Worm (Caenorhabditis elegans): ENCODE data around the gene ZK131.11.

Gene ZK131.11

DNA sequence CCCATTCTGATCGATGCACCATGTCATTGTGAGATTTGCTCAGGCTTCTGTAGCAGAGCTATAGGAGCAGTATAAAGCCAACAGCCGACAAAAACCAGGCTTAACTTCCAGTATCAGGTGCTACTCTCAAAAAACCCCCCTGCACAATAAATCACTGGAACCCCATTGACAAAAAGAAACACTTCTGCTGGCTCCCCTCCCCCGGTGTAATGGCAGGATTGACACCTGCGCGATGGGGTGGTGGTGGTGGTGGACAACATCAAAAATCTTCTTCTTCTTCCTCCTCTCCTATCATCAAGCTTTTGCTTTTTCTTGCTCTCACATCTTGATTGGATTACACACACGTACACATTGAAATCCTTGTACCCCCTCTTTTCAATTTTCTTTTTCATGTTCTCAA lies 2.3 kb upstream of the ZK131.11 start:
- TF ChIP-seq peb-1 (tag; optimal IDR thresholded peaks at IDR 0.05), result no peak

- no peak for TF ChIP-seq C34F6.9 (tag; optimal IDR thresholded peaks at IDR 0.05)
These were observed 3.1 kb downstream of the ZK131.11 start for ce11 chrII:13795160-13795559.

DNA sequence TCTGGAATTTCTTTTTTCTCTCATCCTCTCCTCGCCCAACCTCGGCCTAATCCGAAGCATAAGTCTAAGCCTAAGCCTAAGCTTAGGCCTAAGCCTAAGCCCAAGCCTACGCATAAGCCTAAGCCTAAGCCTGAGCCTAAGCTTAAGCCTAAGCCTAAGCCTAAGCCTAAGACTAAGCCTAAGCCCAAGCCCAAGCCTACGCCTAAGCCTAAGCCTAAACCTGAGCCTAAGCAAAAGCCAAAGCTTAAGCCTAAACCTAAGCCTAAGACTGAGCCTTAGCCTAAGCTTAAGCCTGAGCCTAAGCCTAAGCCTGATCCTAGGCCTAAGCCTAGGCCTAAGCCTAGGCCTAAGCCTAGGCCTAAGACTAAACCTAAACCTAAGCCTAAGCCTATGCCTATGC lies 4.3 kb downstream of the ZK131.11 start:
- no peak for TF ChIP-seq R02D3.7 (tag; optimal IDR thresholded peaks at IDR 0.05)
- no peak for TF ChIP-seq mbf-1 (tag; optimal IDR thresholded peaks at IDR 0.05)
- no peak for TF ChIP-seq unc-62 (GFP tag; optimal IDR thresholded peaks at IDR 0.05)
- no peak for TF ChIP-seq ztf-11 (tag; optimal IDR thresholded peaks at IDR 0.05)
- TF ChIP-seq unc-55 (GFP tag; optimal IDR thresholded peaks at IDR 0.05), result no peak
- no peak for TF ChIP-seq C34F6.9 (tag; optimal IDR thresholded peaks at IDR 0.05)
- TF ChIP-seq ceh-16 (tag; optimal IDR thresholded peaks at IDR 0.05), result no peak

DNA sequence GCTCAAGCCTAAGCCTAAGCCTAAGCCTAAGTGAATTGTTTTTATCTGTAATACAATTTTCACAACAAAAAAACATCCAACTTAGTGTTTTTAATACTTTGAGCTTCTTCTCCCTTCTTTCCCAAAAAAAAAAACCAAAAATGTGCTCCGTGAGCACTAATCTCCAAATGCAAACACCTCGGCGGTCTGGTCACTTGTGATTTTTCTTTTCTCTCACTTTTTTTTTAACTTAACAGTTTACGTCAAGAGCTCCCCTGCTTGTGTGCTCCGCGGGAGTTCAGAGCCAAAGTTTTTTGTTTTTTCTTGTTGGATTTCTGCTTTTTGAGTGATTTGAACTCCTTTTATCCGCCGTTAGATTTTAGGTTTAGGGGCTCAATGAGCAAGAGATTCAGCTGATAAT lies 14.2 kb downstream of the ZK131.11 start:
- TF ChIP-seq F13H6.1 (tag; optimal IDR thresholded peaks at IDR 0.05) (no peak), nhr-129 (tag; optimal IDR thresholded peaks at IDR 0.05) (no peak), elt-1 (tag; optimal IDR thresholded peaks at IDR 0.05) (no peak), ztf-4 (tag; optimal IDR thresholded peaks at IDR 0.05) (no peak), nhr-11 (tag; optimal IDR thresholded peaks at IDR 0.05) (no peak), ZK546.5 (tag; optimal IDR thresholded peaks at IDR 0.05) (no peak)

DNA sequence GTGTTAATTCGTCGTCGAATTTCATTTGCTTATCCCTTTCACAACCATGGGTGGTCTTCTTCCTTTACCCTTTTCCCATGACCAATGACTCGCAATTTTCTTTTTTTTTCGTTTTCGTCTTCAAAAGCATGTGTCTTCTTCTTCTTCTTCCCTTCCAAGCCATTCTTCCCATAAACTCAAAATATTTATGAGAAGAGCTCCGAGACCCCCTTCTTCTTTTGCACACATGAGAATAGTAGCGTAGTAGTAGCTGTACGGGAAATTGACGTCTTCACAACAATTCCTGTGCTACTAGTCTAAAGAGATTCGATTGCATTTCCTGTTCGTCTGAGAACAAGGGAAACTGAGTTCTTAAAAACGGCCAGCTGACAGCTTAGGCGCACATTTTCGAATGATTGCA lies 20.3 kb downstream of the ZK131.11 start:
- no peak for TF ChIP-seq ZK546.5 (tag; optimal IDR thresholded peaks at IDR 0.05)
- no peak for TF ChIP-seq lin-39 (tag; optimal IDR thresholded peaks at IDR 0.05)
- TF ChIP-seq ceh-82 (tag; optimal IDR thresholded peaks at IDR 0.05), result no peak
- TF ChIP-seq sma-3 (GFP tag; optimal IDR thresholded peaks at IDR 0.05), result no peak
- no peak for TF ChIP-seq dmd-4 (tag; optimal IDR thresholded peaks at IDR 0.05)
- no peak for TF ChIP-seq nhr-237 (tag; optimal IDR thresholded peaks at IDR 0.05)
- TF ChIP-seq ztf-4 (tag; optimal IDR thresholded peaks at IDR 0.05), result no peak

ce11 chrII:13813413-13813812 lies 21.4 kb downstream of the ZK131.11 start:
- peak in 1 of 2 experiments; percentile 33 for TF ChIP-seq lsy-2 (tag; optimal IDR thresholded peaks at IDR 0.05)
- TF ChIP-seq sma-9 (GFP tag; optimal IDR thresholded peaks at IDR 0.05), result peak; percentile 15
- no peak for TF ChIP-seq sma-9 (tag; optimal IDR thresholded peaks at IDR 0.05)
- peak; percentile 33 for TF ChIP-seq C34F6.9 (tag; optimal IDR thresholded peaks at IDR 0.05)
- TF ChIP-seq R02D3.7 (tag; optimal IDR thresholded peaks at IDR 0.05), result no peak
- no peak for TF ChIP-seq unc-55 (GFP tag; optimal IDR thresholded peaks at IDR 0.05)
- TF ChIP-seq snpc-4 (tag; optimal IDR thresholded peaks at IDR 0.05), result peak; percentile 76
- TF ChIP-seq zag-1 (tag; optimal IDR thresholded peaks at IDR 0.05), result peak; percentile 3

- TF ChIP-seq sma-9 (GFP tag; optimal IDR thresholded peaks at IDR 0.05) (peak; percentile 14), sma-9 (tag; optimal IDR thresholded peaks at IDR 0.05) (no peak), fos-1 (tag; optimal IDR thresholded peaks at IDR 0.05) (peak; percentile 43), lin-11 (tag; optimal IDR thresholded peaks at IDR 0.05) (no peak)
These were observed 21.9 kb downstream of the ZK131.11 start for ce11 chrII:13813950-13814349.

DNA sequence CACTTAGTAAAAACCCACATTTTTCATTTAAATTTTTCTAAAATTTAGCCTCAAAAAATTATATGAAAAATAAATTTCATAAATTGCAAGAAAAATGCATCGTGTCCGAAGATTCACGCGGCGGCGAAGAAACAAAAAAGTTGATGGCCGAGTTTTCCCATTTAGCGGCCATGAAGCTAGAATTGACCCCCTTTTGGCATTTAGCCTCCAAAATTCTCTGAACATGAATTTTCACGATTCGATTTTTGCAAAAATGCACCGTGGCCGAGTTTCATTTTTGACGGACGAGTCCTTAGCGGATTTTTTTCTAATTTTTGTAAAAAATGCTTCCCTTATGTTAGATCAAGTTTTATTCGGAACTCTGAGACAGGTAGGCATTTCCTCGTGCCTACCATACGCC lies 23.5 kb downstream of the ZK131.11 start:
- TF ChIP-seq dmd-4 (tag; optimal IDR thresholded peaks at IDR 0.05) (no peak), nhr-237 (tag; optimal IDR thresholded peaks at IDR 0.05) (no peak), ceh-82 (tag; optimal IDR thresholded peaks at IDR 0.05) (no peak), ceh-16 (tag; optimal IDR thresholded peaks at IDR 0.05) (no peak), nhr-77 (tag; optimal IDR thresholded peaks at IDR 0.05) (no peak), mbf-1 (tag; optimal IDR thresholded peaks at IDR 0.05) (no peak), ZK546.5 (tag; optimal IDR thresholded peaks at IDR 0.05) (no peak), Y55F3AM.14 (GFP tag; optimal IDR thresholded peaks at IDR 0.05) (no peak), nhr-10 (tag; optimal IDR thresholded peaks at IDR 0.05) (no peak), ama-1 (optimal IDR thresholded peaks at IDR 0.05) (no peak), unc-39 (tag; optimal IDR thresholded peaks at IDR 0.05) (no peak), unc-62 (GFP tag; optimal IDR thresholded peaks at IDR 0.05) (no peak)

All from whole organism, L2 larva.